Fruit fly (Drosophila melanogaster) Kc167 (cell line): ENCODE results near the gene CG4678.

ENCODE experiments used
- Myc ChIP-seq: fragments of >200 bp; optimal IDR thresholded peaks from 2 replicates; lab custom pipeline; 2017; ENCODE audit warnings: missing external identifiers
- Sin3A ChIP-seq: fragments of >200 bp; optimal IDR thresholded peaks from 2 replicates; lab custom pipeline; 2018; ENCODE audit warnings: missing external identifiers
- h ChIP-seq: fragments of >200 bp; optimal IDR thresholded peaks from 3 replicates; lab custom pipeline; 2018; ENCODE audit warnings: missing external identifiers
- insv ChIP-seq: fragments of >200 bp; optimal IDR thresholded peaks from 3 replicates; lab custom pipeline; 2018; ENCODE audit warnings: missing external identifiers
- psq ChIP-seq: fragments of >200 bp; optimal IDR thresholded peaks from 2 replicates; lab custom pipeline; 2017; ENCODE audit warnings: missing external identifiers

DNA sequence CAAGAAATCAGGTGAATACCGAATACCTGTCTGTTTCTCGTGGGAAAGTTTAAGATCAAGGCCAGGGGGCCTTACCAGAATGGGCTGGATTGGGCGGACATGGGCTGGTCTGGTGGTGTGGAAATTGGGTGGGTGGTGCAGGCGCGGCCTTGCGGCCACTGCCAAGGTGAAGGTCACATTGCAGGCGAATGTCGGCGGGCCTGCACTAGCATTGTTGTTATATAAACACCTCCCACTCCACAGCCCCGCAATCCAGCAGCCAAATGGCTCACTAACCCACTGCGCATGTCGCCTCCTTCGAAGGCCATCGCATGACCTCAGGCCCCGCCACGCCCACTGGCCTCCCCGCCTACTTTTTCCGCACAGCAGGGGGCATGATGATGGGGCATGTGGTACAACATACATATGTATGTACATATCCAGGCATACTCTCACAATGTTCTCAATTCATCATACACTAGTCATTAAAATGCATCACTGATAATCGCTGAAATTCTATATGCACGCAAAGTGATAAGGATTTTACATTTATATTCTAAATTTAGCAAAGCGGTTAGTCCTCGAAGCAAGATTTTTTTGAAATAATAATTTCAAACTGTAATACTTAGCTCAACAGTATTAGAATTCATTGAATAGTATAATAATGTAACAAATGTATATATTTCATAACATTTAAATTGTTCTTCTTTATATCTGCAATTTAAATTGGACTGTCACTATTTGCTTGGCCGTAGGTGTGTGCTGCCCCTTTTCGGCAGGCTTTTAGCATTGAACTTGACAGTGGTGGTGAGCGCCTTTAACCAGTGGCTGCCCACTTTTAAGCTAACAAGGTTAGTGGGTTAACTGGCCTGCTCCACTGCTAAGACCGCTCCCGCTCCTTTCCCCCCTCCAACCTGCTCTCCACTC, 936 bp downstream of the CG4678 start:
- TF ChIP-seq Sin3A (lab: Kevin White, UChicago) (no peak), psq (lab: Kevin White, UChicago) (no peak), insv (lab: Kevin White, UChicago) (no peak), Myc (lab: Kevin White, UChicago) (no peak), h (lab: Kevin White, UChicago) (no peak)
